Fruit fly (Drosophila melanogaster): Measurements from ENCODE around the gene mRpL1.
A peak's percentile ranks its signal among the peaks of the same experiment; 100 is the strongest.

The mRpL1 gene

dm6 chr3R:8316344-8317105, 15.3 kb downstream of the mRpL1 start, which contains the start of gene Coq2 (continued):
- TF ChIP-seq CG10565 (GFP tag; optimal IDR thresholded peaks at IDR 0.05) = no peak
- TF ChIP-seq HLHmδ (GFP tag; optimal IDR thresholded peaks at IDR 0.05) = no peak
- TF ChIP-seq az2 (GFP tag; optimal IDR thresholded peaks at IDR 0.05) = no peak
- no peak for TF ChIP-seq CG10959 (GFP tag; IDR thresholded peaks at IDR 0.05)
- TF ChIP-seq CG7839 (tag; optimal IDR thresholded peaks at IDR 0.05) = no peak
- no peak for TF ChIP-seq CG6689 (GFP tag; IDR thresholded peaks at IDR 0.05)
- no peak for TF ChIP-seq gt (GFP tag; IDR thresholded peaks at IDR 0.05)
- no peak for TF ChIP-seq zen (tag; optimal IDR thresholded peaks at IDR 0.05)
- peak; percentile 86 for TF ChIP-seq trem (tag; optimal IDR thresholded peaks at IDR 0.05)
- TF ChIP-seq Dfd (GFP tag; optimal IDR thresholded peaks at IDR 0.05) = no peak
- TF ChIP-seq ro (GFP tag; IDR thresholded peaks at IDR 0.05) = no peak
- no peak for TF ChIP-seq Sry-β (GFP tag; optimal IDR thresholded peaks at IDR 0.05)
- no peak for TF ChIP-seq CG31441 (GFP tag; IDR thresholded peaks at IDR 0.05)
- TF ChIP-seq z (GFP tag; IDR thresholded peaks at IDR 0.05) = no peak
- TF ChIP-seq CG15073 (GFP tag; optimal IDR thresholded peaks at IDR 0.05) = no peak
- no peak for TF ChIP-seq psq (GFP tag; optimal IDR thresholded peaks at IDR 0.05)
- TF ChIP-seq Taf1 (GFP tag; IDR thresholded peaks at IDR 0.05) = no peak
- no peak for TF ChIP-seq CG6654 (GFP tag; optimal IDR thresholded peaks at IDR 0.05)
- no peak for TF ChIP-seq pb (GFP tag; optimal IDR thresholded peaks at IDR 0.05)
- no peak for TF ChIP-seq CG33557 (GFP tag; optimal IDR thresholded peaks at IDR 0.05)
- TF ChIP-seq nerfin-1 (tag; optimal IDR thresholded peaks at IDR 0.05) = no peak
- TF ChIP-seq disco-r (GFP tag; optimal IDR thresholded peaks at IDR 0.05) = no peak
- TF ChIP-seq CG31365 (tag; optimal IDR thresholded peaks at IDR 0.05) = peak; percentile 30
- TF ChIP-seq Optix (GFP tag; IDR thresholded peaks at IDR 0.05) = no peak
- TF ChIP-seq CG6175 (GFP tag; IDR thresholded peaks at IDR 0.05) = no peak
- TF ChIP-seq gsb (GFP tag; IDR thresholded peaks at IDR 0.05) = no peak
- no peak for TF ChIP-seq Deaf1 (tag; optimal IDR thresholded peaks at IDR 0.05)
- no peak for TF ChIP-seq slou (GFP tag; optimal IDR thresholded peaks at IDR 0.05)
- TF ChIP-seq danr (GFP tag; IDR thresholded peaks at IDR 0.05) = no peak
- no peak for TF ChIP-seq CG16863 (GFP tag; optimal IDR thresholded peaks at IDR 0.05)
- TF ChIP-seq CG18764 (GFP tag; optimal IDR thresholded peaks at IDR 0.05) = no peak
- no peak for TF ChIP-seq Hr3 (GFP tag; optimal IDR thresholded peaks at IDR 0.05)
- no peak for TF ChIP-seq CG18599 (GFP tag; optimal IDR thresholded peaks at IDR 0.05)
- TF ChIP-seq CG1602 (GFP tag; optimal IDR thresholded peaks at IDR 0.05) = no peak
- TF ChIP-seq CG2116 (GFP tag; optimal IDR thresholded peaks at IDR 0.05) = peak; percentile 84
- TF ChIP-seq Six4 (GFP tag; optimal IDR thresholded peaks at IDR 0.05) = no peak
- TF ChIP-seq kay (GFP tag; optimal IDR thresholded peaks at IDR 0.05) = no peak
- TF ChIP-seq lmd (GFP tag; IDR thresholded peaks at IDR 0.05) = no peak
- TF ChIP-seq schlank (tag; optimal IDR thresholded peaks at IDR 0.05) = no peak
- TF ChIP-seq inv (GFP tag; IDR thresholded peaks at IDR 0.05; ENCODE audit: partially characterized antibody) = no peak
- peak; percentile 53 for TF ChIP-seq CTCF (GFP tag; optimal IDR thresholded peaks at IDR 0.05)
- no peak for TF ChIP-seq CG3163 (GFP tag; optimal IDR thresholded peaks at IDR 0.05)
- peak; percentile 44; the same call in 1 of the 2 replicates for TF ChIP-seq CG13287 (GFP tag; IDR thresholded peaks at IDR 0.05; ENCODE audit: partially characterized antibody)
- TF ChIP-seq Pdp1 (GFP tag; optimal IDR thresholded peaks at IDR 0.05) = peak in 1 of 2 experiments; percentile 18
- TF ChIP-seq insv (GFP tag; optimal IDR thresholded peaks at IDR 0.05) = peak in 1 of 2 experiments; percentile 93
- no peak for TF ChIP-seq Hmx (GFP tag; optimal IDR thresholded peaks at IDR 0.05)
- TF ChIP-seq nmo (GFP tag; optimal IDR thresholded peaks at IDR 0.05) = peak; percentile 12
- no peak for TF ChIP-seq CG18262 (tag; optimal IDR thresholded peaks at IDR 0.05)
- TF ChIP-seq vvl (GFP tag; IDR thresholded peaks at IDR 0.05) = peak; percentile 29; the same call in 1 of the 2 replicates
- TF ChIP-seq ap (GFP tag; IDR thresholded peaks at IDR 0.05) = no peak
- no peak for TF ChIP-seq CG1832 (GFP tag; optimal IDR thresholded peaks at IDR 0.05)
